Worm (Caenorhabditis elegans) whole organism, mixed stage, embryonic: ENCODE data around the gene lgc-54.

Source experiments
- M03D4.4 ChIP-seq: sonication (generic microtip); optimal IDR thresholded peaks from 2 replicates; lab custom pipeline; 2017; ENCODE audit warnings: mild to moderate bottlenecking, missing genetic modification characterization, missing compliant biosample characterization
- blmp-1 ChIP-seq: fragments of 150-350 bp; optimal IDR thresholded peaks from 2 replicates; lab custom pipeline; 2014; ENCODE audit warnings: missing biosample characterization, missing genetic modification characterization
- lin-13 ChIP-seq: fragments of 150-350 bp; optimal IDR thresholded peaks from 2 replicates; lab custom pipeline; 2014; ENCODE audit warnings: missing biosample characterization, missing genetic modification characterization
- mab-5 ChIP-seq: fragments of 150-350 bp; optimal IDR thresholded peaks from 2 replicates; lab custom pipeline; 2014; ENCODE audit warnings: missing biosample characterization, missing genetic modification characterization
- mls-2 ChIP-seq: sonication (generic microtip); optimal IDR thresholded peaks from 2 replicates; lab custom pipeline; 2016; ENCODE audit warnings: mild to moderate bottlenecking, missing genetic modification characterization, moderate library complexity, missing compliant biosample characterization

DNA sequence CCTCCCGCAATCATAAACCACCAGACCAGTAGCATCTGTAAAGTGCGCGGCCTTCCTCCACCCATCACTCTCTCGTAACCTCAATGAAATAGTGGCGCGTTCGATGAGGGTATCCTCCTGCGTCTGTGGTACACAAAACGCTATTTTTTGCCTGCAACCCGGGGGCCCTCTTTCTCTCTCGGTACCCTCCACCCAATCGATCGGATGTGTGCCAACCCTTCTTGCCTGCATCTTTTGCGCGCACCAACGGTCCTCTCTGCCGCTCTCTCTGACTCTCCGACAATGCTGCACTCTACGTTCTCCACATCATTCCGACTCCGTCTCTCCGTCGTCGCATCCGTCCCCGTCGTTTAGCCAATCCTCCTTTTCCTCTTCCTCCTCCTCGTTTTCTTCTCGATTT is 33.1 kb upstream of the lgc-54 start:
- TF ChIP-seq lin-13 (tag; lab: Kevin White, UChicago) (peak; percentile 20), mab-5 (tag; lab: Kevin White, UChicago) (no peak), mls-2 (tag; lab: Kevin White, UChicago) (peak; percentile 86), M03D4.4 (peak; percentile 33), blmp-1 (tag; lab: Kevin White, UChicago) (no peak)
